Worm (Caenorhabditis elegans) whole organism, midembryonic: Measurements from ENCODE around the gene F10A3.12.

ENCODE experiments used
- T22C8.4 ChIP-seq: fragments of 200-800 bp; sonication (Bioruptor generic); IDR thresholded peaks from 2 replicates; pipeline ENCODE4 v1.3.6; 2022; ENCODE audit warnings: missing genetic modification characterization, missing compliant biosample characterization
- cog-1 ChIP-seq: sonication (generic microtip); optimal IDR thresholded peaks from 2 replicates; lab custom pipeline; 2016; ENCODE audit warnings: missing genetic modification characterization, missing compliant biosample characterization
- flt-1 ChIP-seq: fragments of 200-800 bp; sonication (Bioruptor generic); IDR thresholded peaks from 2 replicates; pipeline ENCODE4 v1.3.6; 2022; ENCODE audit warnings: missing genetic modification characterization, missing compliant biosample characterization
- klf-2 ChIP-seq: fragments of 200-800 bp; sonication (Bioruptor generic); conservative IDR thresholded peaks from 2 replicates; pipeline ENCODE4 v1.3.6; 2022; ENCODE audit warnings: missing genetic modification reagents, missing genetic modification characterization, missing compliant biosample characterization
- med-1 ChIP-seq: sonication (generic microtip); optimal IDR thresholded peaks from 2 replicates; lab custom pipeline; 2017; ENCODE audit warnings: missing genetic modification characterization, mild to moderate bottlenecking, missing compliant biosample characterization, antibody characterized with exemption, missing genetic modification reagents; ENCODE audit not compliant: insufficient read depth
- ref-1 ChIP-seq: fragments of 200-800 bp; sonication (Bioruptor generic); conservative IDR thresholded peaks from 2 replicates; pipeline ENCODE4 v1.3.6; 2022; ENCODE audit warnings: missing genetic modification reagents, missing genetic modification characterization, missing compliant biosample characterization
- tab-1 ChIP-seq: fragments of 200-800 bp; sonication (Bioruptor generic); IDR thresholded peaks from 2 replicates; pipeline ENCODE4 v1.3.6; 2022; ENCODE audit warnings: missing genetic modification characterization, missing compliant biosample characterization
- ztf-23 ChIP-seq: fragments of 200-800 bp; sonication (Bioruptor generic); IDR thresholded peaks from 2 replicates; pipeline ENCODE4 v1.3.6; 2022; ENCODE audit warnings: missing genetic modification reagents, missing genetic modification characterization, missing compliant biosample characterization
- ztf-29 ChIP-seq: fragments of 200-800 bp; sonication (Bioruptor generic); IDR thresholded peaks from 2 replicates; pipeline ENCODE4 v1.3.6; 2022; ENCODE audit warnings: missing genetic modification reagents, missing genetic modification characterization, missing compliant biosample characterization

The F10A3.12 gene

ce11 chrV:16174109-16174508 is 10.3 kb downstream of the F10A3.12 start:
- TF ChIP-seq tab-1 (GFP tag; lab: Robert Waterston, UW) (no peak), ref-1 (GFP tag; lab: Robert Waterston, UW) (no peak), med-1 (GFP tag; lab: Kevin White, UChicago) (no peak), T22C8.4 (GFP tag; lab: Robert Waterston, UW) (no peak)

- TF ChIP-seq ztf-23 (GFP tag; lab: Robert Waterston, UW) (no peak), ztf-29 (GFP tag; lab: Robert Waterston, UW) (no peak), klf-2 (no peak), tab-1 (GFP tag; lab: Robert Waterston, UW) (no peak), ref-1 (GFP tag; lab: Robert Waterston, UW) (no peak), T22C8.4 (GFP tag; lab: Robert Waterston, UW) (no peak)
These were observed 11.4 kb downstream of the F10A3.12 start for ce11 chrV:16175227-16175626.

- TF ChIP-seq ztf-23 (GFP tag; lab: Robert Waterston, UW) (no peak), flt-1 (GFP tag; lab: Robert Waterston, UW) (no peak), ref-1 (GFP tag; lab: Robert Waterston, UW) (no peak)
These were observed 11.9 kb downstream of the F10A3.12 start, which contains the start of gene cyp-33D1 for ce11 chrV:16175757-16176156. cyp-33D1 (minus strand) TSS chrV:16175857.

- TF ChIP-seq med-1 (GFP tag; lab: Kevin White, UChicago) (no peak), cog-1 (no peak), ref-1 (GFP tag; lab: Robert Waterston, UW) (no peak), ztf-23 (GFP tag; lab: Robert Waterston, UW) (no peak), tab-1 (GFP tag; lab: Robert Waterston, UW) (no peak), ztf-29 (GFP tag; lab: Robert Waterston, UW) (no peak), klf-2 (no peak), T22C8.4 (GFP tag; lab: Robert Waterston, UW) (no peak), flt-1 (GFP tag; lab: Robert Waterston, UW) (no peak)
These were observed 16.5 kb downstream of the F10A3.12 start, which contains the start of gene str-106 for ce11 chrV:16180350-16180749. str-106 (plus strand) TSS chrV:16180650.

ce11 chrV:16182110-16182509 is 18.3 kb downstream of the F10A3.12 start, which contains the start of gene srz-13:
srz-13 (plus strand) TSS chrV:16182410.
- TF ChIP-seq T22C8.4 (GFP tag; lab: Robert Waterston, UW) (no peak), ztf-23 (GFP tag; lab: Robert Waterston, UW) (no peak), cog-1 (no peak), ztf-29 (GFP tag; lab: Robert Waterston, UW) (no peak), tab-1 (GFP tag; lab: Robert Waterston, UW) (no peak), klf-2 (no peak), ref-1 (GFP tag; lab: Robert Waterston, UW) (no peak), med-1 (GFP tag; lab: Kevin White, UChicago) (no peak), flt-1 (GFP tag; lab: Robert Waterston, UW) (no peak)

- TF ChIP-seq ref-1 (GFP tag; lab: Robert Waterston, UW) = no peak
- no peak for TF ChIP-seq flt-1 (GFP tag; lab: Robert Waterston, UW)
- TF ChIP-seq ztf-23 (GFP tag; lab: Robert Waterston, UW) = no peak
- no peak for TF ChIP-seq klf-2
- TF ChIP-seq med-1 (GFP tag; lab: Kevin White, UChicago) = no peak
- no peak for TF ChIP-seq tab-1 (GFP tag; lab: Robert Waterston, UW)
- TF ChIP-seq cog-1 = no peak
- no peak for TF ChIP-seq ztf-29 (GFP tag; lab: Robert Waterston, UW)
These were observed 19.1 kb downstream of the F10A3.12 start, which contains the start of gene srh-277 for ce11 chrV:16182918-16183317. srh-277 (plus strand) TSS chrV:16183218.

ce11 chrV:16183357-16183756 is 19.5 kb downstream of the F10A3.12 start, which contains the start of gene srz-14:
srz-14 (plus strand) TSS chrV:16183657.
- TF ChIP-seq cog-1 (no peak), ref-1 (GFP tag; lab: Robert Waterston, UW) (no peak), med-1 (GFP tag; lab: Kevin White, UChicago) (no peak), klf-2 (no peak), ztf-29 (GFP tag; lab: Robert Waterston, UW) (no peak), T22C8.4 (GFP tag; lab: Robert Waterston, UW) (no peak), ztf-23 (GFP tag; lab: Robert Waterston, UW) (no peak), flt-1 (GFP tag; lab: Robert Waterston, UW) (no peak), tab-1 (GFP tag; lab: Robert Waterston, UW) (no peak)

ce11 chrV:16190485-16190884 is 26.7 kb downstream of the F10A3.12 start, which contains the start of gene srh-281:
srh-281 (plus strand) TSS chrV:16190785.
- TF ChIP-seq ztf-29 (GFP tag; lab: Robert Waterston, UW) (no peak), med-1 (GFP tag; lab: Kevin White, UChicago) (no peak), flt-1 (GFP tag; lab: Robert Waterston, UW) (no peak), cog-1 (no peak)

- no peak for TF ChIP-seq ztf-23 (GFP tag; lab: Robert Waterston, UW)
- no peak for TF ChIP-seq flt-1 (GFP tag; lab: Robert Waterston, UW)
- no peak for TF ChIP-seq tab-1 (GFP tag; lab: Robert Waterston, UW)
- TF ChIP-seq T22C8.4 (GFP tag; lab: Robert Waterston, UW) = no peak
- no peak for TF ChIP-seq ztf-29 (GFP tag; lab: Robert Waterston, UW)
- TF ChIP-seq klf-2 = no peak
- TF ChIP-seq ref-1 (GFP tag; lab: Robert Waterston, UW) = no peak
- no peak for TF ChIP-seq cog-1
- no peak for TF ChIP-seq med-1 (GFP tag; lab: Kevin White, UChicago)
These were observed 28.3 kb downstream of the F10A3.12 start, which contains the start of gene srh-279 for ce11 chrV:16192114-16192513. srh-279 (plus strand) TSS chrV:16192414.

ce11 chrV:16194639-16195038 is 30.8 kb downstream of the F10A3.12 start, which contains the start of gene rabr-4:
rabr-4 (plus strand) TSS chrV:16194939.
- TF ChIP-seq cog-1 (no peak), T22C8.4 (GFP tag; lab: Robert Waterston, UW) (no peak), klf-2 (no peak), ztf-23 (GFP tag; lab: Robert Waterston, UW) (no peak), ref-1 (GFP tag; lab: Robert Waterston, UW) (no peak), ztf-29 (GFP tag; lab: Robert Waterston, UW) (no peak), flt-1 (GFP tag; lab: Robert Waterston, UW) (no peak), tab-1 (GFP tag; lab: Robert Waterston, UW) (no peak), med-1 (GFP tag; lab: Kevin White, UChicago) (no peak)
